Fruit fly (Drosophila melanogaster) whole organism, embryonic: Measurements from ENCODE around the gene dikar.

Experiments used
- Asciz ChIP-seq: fragments of 200-800 bp; sonication (Bioruptor generic); optimal IDR thresholded peaks from 2 replicates; lab custom pipeline; 2017; ENCODE audit warnings: missing biosample characterization, mild to moderate bottlenecking, missing genetic modification characterization, missing genetic modification reagents
- CG10147 ChIP-seq: fragments of 200-800 bp; sonication (Bioruptor generic); optimal IDR thresholded peaks from 2 replicates; lab custom pipeline; 2019; ENCODE audit warnings: missing biosample characterization, mild to moderate bottlenecking, missing genetic modification characterization, moderate library complexity
- CG10267 ChIP-seq: fragments of 200-800 bp; sonication (Bioruptor generic); optimal IDR thresholded peaks from 2 replicates; lab custom pipeline; 2018; ENCODE audit warnings: missing biosample characterization, mild to moderate bottlenecking, missing genetic modification characterization, moderate library complexity
- CG11093 ChIP-seq: fragments of 200-800 bp; sonication (Bioruptor generic); IDR thresholded peaks from 3 replicates; pipeline ENCODE4 v1.3.6; 2022; ENCODE audit warnings: missing biosample characterization, missing genetic modification characterization
- CG11456 ChIP-seq: fragments of 200-800 bp; sonication (Bioruptor generic); IDR thresholded peaks from 3 replicates; pipeline ENCODE4 v1.3.6; 2022; ENCODE audit warnings: missing biosample characterization, missing genetic modification characterization
- CG12071 ChIP-seq: fragments of 200-800 bp; sonication (Bioruptor generic); optimal IDR thresholded peaks from 3 replicates; lab custom pipeline; 2018; ENCODE audit warnings: missing biosample characterization, mild to moderate bottlenecking, missing genetic modification characterization
- CG12391 ChIP-seq: fragments of 200-800 bp; sonication (Bioruptor generic); optimal IDR thresholded peaks from 3 replicates; lab custom pipeline; 2018; ENCODE audit warnings: missing biosample characterization, mild to moderate bottlenecking, missing genetic modification characterization, moderate library complexity
- CG14050 ChIP-seq: fragments of 200-800 bp; sonication (Bioruptor generic); IDR thresholded peaks from 3 replicates; pipeline ENCODE4 v1.3.6; 2022; ENCODE audit warnings: missing biosample characterization, missing genetic modification characterization
- CG14860 ChIP-seq: fragments of 200-800 bp; sonication (Bioruptor generic); IDR thresholded peaks from 3 replicates; pipeline ENCODE4 v1.3.6; 2022; ENCODE audit warnings: missing biosample characterization, missing genetic modification characterization; ENCODE audit not compliant: partially characterized antibody
- CG15269 ChIP-seq: fragments of 200-800 bp; sonication (Bioruptor generic); optimal IDR thresholded peaks from 2 replicates; lab custom pipeline; 2018; ENCODE audit warnings: missing biosample characterization, mild to moderate bottlenecking, missing genetic modification characterization, moderate library complexity
- CG15479 ChIP-seq: fragments of 200-800 bp; sonication (Bioruptor generic); optimal IDR thresholded peaks from 3 replicates; lab custom pipeline; 2019; ENCODE audit warnings: missing biosample characterization, mild to moderate bottlenecking, missing genetic modification characterization, moderate library complexity
- CG17359 ChIP-seq: fragments of 200-800 bp; sonication (Bioruptor generic); optimal IDR thresholded peaks from 3 replicates; lab custom pipeline; 2018; ENCODE audit warnings: missing biosample characterization, mild to moderate bottlenecking, missing genetic modification characterization, moderate library complexity
- CG1792 ChIP-seq: fragments of 200-800 bp; sonication (Bioruptor generic); optimal IDR thresholded peaks from 2 replicates; lab custom pipeline; 2016; ENCODE audit warnings: missing biosample characterization, missing genetic modification characterization
- CG2202 ChIP-seq: fragments of 200-800 bp; sonication (Bioruptor generic); optimal IDR thresholded peaks from 2 replicates; lab custom pipeline; 2018; ENCODE audit warnings: missing biosample characterization, mild to moderate bottlenecking, missing genetic modification characterization
- CG2678 ChIP-seq: fragments of 200-800 bp; sonication (Bioruptor generic); optimal IDR thresholded peaks from 3 replicates; lab custom pipeline; 2019; ENCODE audit warnings: missing biosample characterization, mild to moderate bottlenecking, missing genetic modification characterization, moderate library complexity
- CG31224 ChIP-seq: fragments of 200-800 bp; sonication (Bioruptor generic); IDR thresholded peaks from 2 replicates; pipeline ENCODE4 v1.3.6; 2022; ENCODE audit warnings: missing biosample characterization, missing genetic modification characterization
- CG34376 ChIP-seq: fragments of 200-800 bp; sonication (Bioruptor generic); optimal IDR thresholded peaks from 2 replicates; lab custom pipeline; 2018; ENCODE audit warnings: missing biosample characterization, mild to moderate bottlenecking, missing genetic modification characterization
- CG3838 ChIP-seq: fragments of 200-800 bp; sonication (Bioruptor generic); optimal IDR thresholded peaks from 3 replicates; lab custom pipeline; 2016; ENCODE audit warnings: missing biosample characterization, missing genetic modification characterization
- CG4707 ChIP-seq: fragments of 200-800 bp; sonication (Bioruptor generic); optimal IDR thresholded peaks from 2 replicates; lab custom pipeline; 2018; ENCODE audit warnings: missing biosample characterization, mild to moderate bottlenecking, missing genetic modification characterization, moderate library complexity
- CG6654 ChIP-seq: fragments of 200-800 bp; sonication (Bioruptor generic); optimal IDR thresholded peaks from 2 replicates; lab custom pipeline; 2017; ENCODE audit warnings: missing biosample characterization, mild to moderate bottlenecking, missing genetic modification characterization
- CG6854 ChIP-seq: fragments of 200-800 bp; sonication (Bioruptor generic); optimal IDR thresholded peaks from 3 replicates; lab custom pipeline; 2017; ENCODE audit warnings: missing biosample characterization, mild to moderate bottlenecking, missing genetic modification characterization
- CG7271 ChIP-seq: fragments of 200-800 bp; sonication (Bioruptor generic); optimal IDR thresholded peaks from 2 replicates; lab custom pipeline; 2018; ENCODE audit warnings: missing biosample characterization, mild to moderate bottlenecking, missing genetic modification characterization, moderate library complexity
- CG7928 ChIP-seq: fragments of 200-800 bp; sonication (Bioruptor generic); optimal IDR thresholded peaks from 2 replicates; lab custom pipeline; 2017; ENCODE audit warnings: missing biosample characterization, mild to moderate bottlenecking, missing genetic modification characterization
- CG7987 ChIP-seq: fragments of 200-800 bp; sonication (Bioruptor generic); optimal IDR thresholded peaks from 2 replicates; lab custom pipeline; 2018; ENCODE audit warnings: missing biosample characterization, mild to moderate bottlenecking, missing genetic modification characterization, moderate library complexity
- CG8089 ChIP-seq: fragments of 200-800 bp; sonication (Bioruptor generic); optimal IDR thresholded peaks from 3 replicates; lab custom pipeline; 2016; ENCODE audit warnings: missing biosample characterization, missing genetic modification characterization
- CG8765 ChIP-seq: fragments of 200-800 bp; sonication (Bioruptor generic); IDR thresholded peaks from 2 replicates; pipeline ENCODE4 v1.3.6; 2022; ENCODE audit warnings: missing biosample characterization, missing genetic modification characterization
- CG8944 ChIP-seq: fragments of 200-800 bp; sonication (Bioruptor generic); optimal IDR thresholded peaks from 3 replicates; lab custom pipeline; 2016; ENCODE audit warnings: missing biosample characterization, missing genetic modification characterization
- CG9437 ChIP-seq: fragments of 200-800 bp; sonication (Bioruptor generic); optimal IDR thresholded peaks from 2 replicates; lab custom pipeline; 2018; ENCODE audit warnings: missing biosample characterization, mild to moderate bottlenecking, missing genetic modification characterization
- Chrac-16 ChIP-seq: fragments of 200-800 bp; sonication (Bioruptor generic); optimal IDR thresholded peaks from 3 replicates; lab custom pipeline; 2016; ENCODE audit warnings: missing biosample characterization, missing genetic modification characterization
- GATAe ChIP-seq: fragments of 200-800 bp; sonication (Bioruptor generic); conservative IDR thresholded peaks from 2 replicates; pipeline ENCODE4 v1.3.6; 2022; ENCODE audit warnings: missing biosample characterization, missing genetic modification characterization
- Lpt ChIP-seq: fragments of >200 bp; optimal IDR thresholded peaks from 2 replicates; lab custom pipeline; 2018; ENCODE audit warnings: missing biosample characterization, missing genetic modification characterization
- Mes4 ChIP-seq: fragments of 200-800 bp; sonication (Bioruptor generic); optimal IDR thresholded peaks from 2 replicates; lab custom pipeline; 2016; ENCODE audit warnings: missing biosample characterization, missing genetic modification characterization
- Sox102F ChIP-seq: fragments of 200-800 bp; sonication (Bioruptor generic); optimal IDR thresholded peaks from 2 replicates; lab custom pipeline; 2018; ENCODE audit warnings: missing biosample characterization, mild to moderate bottlenecking, missing genetic modification characterization, moderate library complexity
- Vsx1 ChIP-seq: fragments of 200-800 bp; sonication (Bioruptor generic); optimal IDR thresholded peaks from 2 replicates; lab custom pipeline; 2017; ENCODE audit warnings: missing biosample characterization, mild to moderate bottlenecking, missing genetic modification characterization, missing genetic modification reagents
- ap ChIP-seq: fragments of 200-800 bp; sonication (Bioruptor generic); IDR thresholded peaks from 2 replicates; pipeline ENCODE4 v1.3.6; 2022; ENCODE audit warnings: missing biosample characterization, missing genetic modification characterization
- btn ChIP-seq: fragments of 200-800 bp; sonication (Bioruptor generic); optimal IDR thresholded peaks from 2 replicates; lab custom pipeline; 2016; ENCODE audit warnings: missing biosample characterization, missing genetic modification characterization
- ems ChIP-seq: fragments of 200-800 bp; sonication (Bioruptor generic); optimal IDR thresholded peaks from 3 replicates; lab custom pipeline; 2016; ENCODE audit warnings: missing biosample characterization, missing genetic modification characterization
- fd96Cb ChIP-seq: fragments of 200-800 bp; sonication (Bioruptor generic); optimal IDR thresholded peaks from 2 replicates; lab custom pipeline; 2018; ENCODE audit warnings: missing biosample characterization, mild to moderate bottlenecking, missing genetic modification characterization, moderate library complexity
- gem ChIP-seq: fragments of 200-800 bp; sonication (Bioruptor generic); optimal IDR thresholded peaks from 2 replicates; lab custom pipeline; 2019; ENCODE audit warnings: missing biosample characterization, mild to moderate bottlenecking, missing genetic modification characterization, moderate library complexity
- gro ChIP-seq: fragments of 200-800 bp; sonication (Bioruptor generic); optimal IDR thresholded peaks from 2 replicates; lab custom pipeline; 2016; ENCODE audit warnings: missing biosample characterization, missing genetic modification characterization
- ind ChIP-seq: fragments of 200-800 bp; sonication (Bioruptor generic); optimal IDR thresholded peaks from 3 replicates; lab custom pipeline; 2016; ENCODE audit warnings: missing biosample characterization, missing genetic modification characterization
- knrl ChIP-seq: fragments of 200-800 bp; sonication (Bioruptor generic); IDR thresholded peaks from 3 replicates; pipeline ENCODE4 v1.3.6; 2022; ENCODE audit warnings: missing biosample characterization, missing genetic modification characterization; ENCODE audit not compliant: partially characterized antibody
- lbe ChIP-seq: fragments of 200-800 bp; sonication (Bioruptor generic); optimal IDR thresholded peaks from 2 replicates; lab custom pipeline; 2016; ENCODE audit warnings: missing biosample characterization, mild to moderate bottlenecking, missing genetic modification characterization
- nerfin-1 ChIP-seq: fragments of 200-800 bp; sonication (Bioruptor generic); optimal IDR thresholded peaks from 3 replicates; lab custom pipeline; 2019; ENCODE audit warnings: missing biosample characterization, mild to moderate bottlenecking, missing genetic modification characterization, moderate library complexity
- run ChIP-seq: fragments of 200-800 bp; sonication (Bioruptor generic); optimal IDR thresholded peaks from 3 replicates; lab custom pipeline; 2018; ENCODE audit warnings: missing biosample characterization, mild to moderate bottlenecking, missing genetic modification characterization
- sna ChIP-seq: fragments of 200-800 bp; sonication (Bioruptor generic); IDR thresholded peaks from 2 replicates; pipeline ENCODE4 v1.3.6; 2022; ENCODE audit warnings: missing biosample characterization, missing genetic modification characterization; ENCODE audit not compliant: partially characterized antibody
- sob ChIP-seq: fragments of 200-800 bp; sonication (Bioruptor generic); IDR thresholded peaks from 2 replicates; pipeline ENCODE4 v1.3.6; 2022; ENCODE audit warnings: missing biosample characterization, missing genetic modification characterization
- stwl ChIP-seq: fragments of 200-800 bp; sonication (Bioruptor generic); optimal IDR thresholded peaks from 3 replicates; lab custom pipeline; 2018; ENCODE audit warnings: missing biosample characterization, mild to moderate bottlenecking, missing genetic modification characterization, moderate library complexity
- sug ChIP-seq: fragments of 200-800 bp; optimal IDR thresholded peaks from 2 replicates; lab custom pipeline; 2019; ENCODE audit warnings: missing biosample characterization, mild to moderate bottlenecking, missing genetic modification characterization, moderate library complexity
- tap ChIP-seq: fragments of 200-800 bp; optimal IDR thresholded peaks from 3 replicates; lab custom pipeline; 2019; ENCODE audit warnings: missing biosample characterization, mild to moderate bottlenecking, missing genetic modification characterization, moderate library complexity

dikar gene

dm6 chr3L:6703368-6703807 is 39.6 kb downstream of the dikar start, which contains the start of gene SP1173 (continued):
- TF ChIP-seq CG6854 (GFP tag; lab: Kevin White, UChicago) = no peak
- TF ChIP-seq CG11093 = no peak
- no peak for TF ChIP-seq CG7928 (GFP tag; lab: Kevin White, UChicago)
- no peak for TF ChIP-seq CG14860 (GFP tag; lab: Robert Waterston, UW)
- peak; percentile 38 for TF ChIP-seq sug (tag; lab: Kevin White, UChicago)
- TF ChIP-seq CG6654 = no peak
- TF ChIP-seq Asciz (GFP tag; lab: Kevin White, UChicago) = no peak
- TF ChIP-seq ind (GFP tag; lab: Kevin White, UChicago) = no peak
- TF ChIP-seq sob (GFP tag; lab: Robert Waterston, UW) = peak; percentile 71
- no peak for TF ChIP-seq CG1792 (GFP tag; lab: Kevin White, UChicago)
- TF ChIP-seq CG12391 (tag; lab: Kevin White, UChicago) = peak; percentile 19
- TF ChIP-seq CG10147 (GFP tag; lab: Kevin White, UChicago) = peak; percentile 23
- peak; percentile 1 for TF ChIP-seq gem (tag; lab: Kevin White, UChicago)
- TF ChIP-seq tap (tag; lab: Kevin White, UChicago) = no peak
- no peak for TF ChIP-seq lbe (GFP tag; lab: Kevin White, UChicago)
- TF ChIP-seq CG8944 (GFP tag; lab: Kevin White, UChicago) = no peak
- no peak for TF ChIP-seq knrl (GFP tag; lab: Robert Waterston, UW)
- no peak for TF ChIP-seq Chrac-16 (GFP tag; lab: Kevin White, UChicago)
- TF ChIP-seq CG4707 = no peak
- no peak for TF ChIP-seq CG15479
- TF ChIP-seq CG14050 (GFP tag; lab: Robert Waterston, UW) = no peak; the same call in 2 of the 3 replicates
- peak; percentile 58 for TF ChIP-seq CG12071 (GFP tag; lab: Kevin White, UChicago)
- peak; percentile 40 for TF ChIP-seq CG7271 (tag; lab: Kevin White, UChicago)
- peak; percentile 26 for TF ChIP-seq CG15269
- no peak for TF ChIP-seq CG9437 (GFP tag; lab: Kevin White, UChicago)
- TF ChIP-seq CG8089 = no peak
- TF ChIP-seq Sox102F (GFP tag; lab: Kevin White, UChicago) = no peak
- no peak for TF ChIP-seq CG8765
- TF ChIP-seq Mes4 (GFP tag; lab: Kevin White, UChicago) = peak; percentile 32
- TF ChIP-seq CG2678 = peak; percentile 34
- no peak for TF ChIP-seq ap
- peak; percentile 29; the same call in 1 of the 2 replicates for TF ChIP-seq CG31224 (GFP tag; lab: Robert Waterston, UW)
- peak; percentile 69 for TF ChIP-seq stwl (tag; lab: Kevin White, UChicago)
- peak; percentile 68 for TF ChIP-seq sna (GFP tag; lab: Robert Waterston, UW)
- TF ChIP-seq CG3838 (GFP tag; lab: Kevin White, UChicago) = no peak
- peak; percentile 30 for TF ChIP-seq CG7987 (GFP tag; lab: Kevin White, UChicago)
- no peak for TF ChIP-seq ems (GFP tag; lab: Kevin White, UChicago)
- TF ChIP-seq gro (GFP tag; lab: Kevin White, UChicago) = peak; percentile 41
- TF ChIP-seq fd96Cb (tag; lab: Kevin White, UChicago) = no peak
- peak; percentile 5 for TF ChIP-seq CG17359 (tag; lab: Kevin White, UChicago)
- no peak for TF ChIP-seq CG2202 (tag; lab: Kevin White, UChicago)
- TF ChIP-seq Lpt (GFP tag; lab: Kevin White, UChicago) = no peak
- no peak for TF ChIP-seq Vsx1
- TF ChIP-seq nerfin-1 (tag; lab: Kevin White, UChicago) = peak; percentile 96
- TF ChIP-seq GATAe (GFP tag; lab: Robert Waterston, UW) = no peak
- TF ChIP-seq btn (GFP tag; lab: Kevin White, UChicago) = no peak
- TF ChIP-seq CG10267 (tag; lab: Kevin White, UChicago) = no peak
- TF ChIP-seq CG34376 (GFP tag; lab: Kevin White, UChicago) = peak; percentile 80
- peak; percentile 36 for TF ChIP-seq run (tag; lab: Kevin White, UChicago)
- TF ChIP-seq CG11456 = no peak; the same call in 2 of the 3 replicates
